Worm (Caenorhabditis elegans): Measurements from ENCODE around the gene clec-254.

clec-254 gene

ce11 chrV:18783474-18783873 is 29.2 kb upstream of the clec-254 start, which contains the start of gene Y17D7B.10:
Y17D7B.10 (plus strand) TSS chrV:18783716.
- no peak for TF ChIP-seq ztf-1 (GFP tag; conservative IDR thresholded peaks at IDR 0.05)
- peak; percentile 32 for TF ChIP-seq lin-11 (tag; optimal IDR thresholded peaks at IDR 0.05)

- TF ChIP-seq F13H6.1 (tag; optimal IDR thresholded peaks at IDR 0.05) (no peak), fos-1 (tag; optimal IDR thresholded peaks at IDR 0.05) (peak; percentile 58), crh-2 (tag; optimal IDR thresholded peaks at IDR 0.05) (peak; percentile 11), sma-9 (GFP tag; optimal IDR thresholded peaks at IDR 0.05) (peak; percentile 60), sma-9 (tag; optimal IDR thresholded peaks at IDR 0.05) (no peak), nhr-129 (tag; optimal IDR thresholded peaks at IDR 0.05) (no peak), ztf-4 (tag; optimal IDR thresholded peaks at IDR 0.05) (no peak)
Measured at ce11 chrV:18782747-18783146, 28.5 kb upstream of the clec-254 start.

ce11 chrV:18780605-18781004 is 26.4 kb upstream of the clec-254 start:
- no peak for TF ChIP-seq lsy-2 (tag; optimal IDR thresholded peaks at IDR 0.05)
- no peak for TF ChIP-seq dmd-4 (tag; optimal IDR thresholded peaks at IDR 0.05)

- TF ChIP-seq blmp-1 (tag; optimal IDR thresholded peaks at IDR 0.05; ENCODE audit: insufficient read depth): no peak
- TF ChIP-seq ama-1 (optimal IDR thresholded peaks at IDR 0.05): no peak
- TF ChIP-seq nhr-11 (tag; optimal IDR thresholded peaks at IDR 0.05): no peak
- no peak for TF ChIP-seq ZK546.5 (tag; optimal IDR thresholded peaks at IDR 0.05)
- TF ChIP-seq nhr-77 (tag; optimal IDR thresholded peaks at IDR 0.05): no peak
- TF ChIP-seq unc-55 (GFP tag; optimal IDR thresholded peaks at IDR 0.05): no peak
- TF ChIP-seq ztf-4 (tag; optimal IDR thresholded peaks at IDR 0.05): no peak
- TF ChIP-seq snpc-4 (tag; optimal IDR thresholded peaks at IDR 0.05): no peak
- no peak for TF ChIP-seq gmeb-1 (tag; optimal IDR thresholded peaks at IDR 0.05)
- TF ChIP-seq nhr-23 (tag; optimal IDR thresholded peaks at IDR 0.05): no peak
- no peak for TF ChIP-seq ztf-11 (tag; optimal IDR thresholded peaks at IDR 0.05)
- TF ChIP-seq alr-1 (tag; optimal IDR thresholded peaks at IDR 0.05): no peak
- no peak for TF ChIP-seq nhr-129 (tag; optimal IDR thresholded peaks at IDR 0.05)
- TF ChIP-seq nhr-25 (tag; optimal IDR thresholded peaks at IDR 0.05): no peak
- no peak for TF ChIP-seq nhr-237 (tag; optimal IDR thresholded peaks at IDR 0.05)
- no peak for TF ChIP-seq aly-2 (tag; optimal IDR thresholded peaks at IDR 0.05)
- TF ChIP-seq sem-4 (tag; optimal IDR thresholded peaks at IDR 0.05): no peak
- no peak for TF ChIP-seq ztf-1 (GFP tag; conservative IDR thresholded peaks at IDR 0.05)
Measured at ce11 chrV:18776245-18776737, 22.1 kb upstream of the clec-254 start, which contains the start of gene Y17D7B.4. Y17D7B.4 (minus strand) TSS chrV:18776687.

- TF ChIP-seq ceh-16 (tag; optimal IDR thresholded peaks at IDR 0.05) (no peak), nhr-77 (tag; optimal IDR thresholded peaks at IDR 0.05) (no peak), nhr-11 (tag; optimal IDR thresholded peaks at IDR 0.05) (no peak), nhr-12 (tag; optimal IDR thresholded peaks at IDR 0.05) (no peak), elt-1 (tag; optimal IDR thresholded peaks at IDR 0.05) (no peak), nhr-23 (tag; optimal IDR thresholded peaks at IDR 0.05) (no peak), sem-4 (tag; optimal IDR thresholded peaks at IDR 0.05) (no peak), egl-27 (tag; optimal IDR thresholded peaks at IDR 0.05) (no peak), mdl-1 (tag; optimal IDR thresholded peaks at IDR 0.05) (no peak), lin-13 (GFP tag; optimal IDR thresholded peaks at IDR 0.05) (no peak), ztf-4 (tag; optimal IDR thresholded peaks at IDR 0.05) (no peak), ama-1 (optimal IDR thresholded peaks at IDR 0.05) (no peak), crh-2 (tag; optimal IDR thresholded peaks at IDR 0.05) (no peak), Y55F3AM.14 (GFP tag; optimal IDR thresholded peaks at IDR 0.05) (no peak), nhr-21 (tag; optimal IDR thresholded peaks at IDR 0.05) (no peak), zag-1 (tag; optimal IDR thresholded peaks at IDR 0.05) (no peak), blmp-1 (tag; optimal IDR thresholded peaks at IDR 0.05; ENCODE audit: insufficient read depth) (no peak), ZK546.5 (tag; optimal IDR thresholded peaks at IDR 0.05) (no peak), ztf-1 (GFP tag; conservative IDR thresholded peaks at IDR 0.05) (no peak)
Measured at ce11 chrV:18772761-18773160, 18.5 kb upstream of the clec-254 start, which contains the start of gene clec-257. clec-257 (plus strand) TSS chrV:18773061.

Measured in whole organism, L2 larva.